Fruit fly (Drosophila melanogaster) whole organism, embryonic: ENCODE measurements around the gene CG44405.

Experiments used
- Atf6 ChIP-seq: fragments of 200-800 bp; sonication (Bioruptor generic); IDR thresholded peaks from 2 replicates; pipeline ENCODE4 v1.3.6; 2022; ENCODE audit warnings: missing biosample characterization, missing genetic modification characterization
- CG10147 ChIP-seq: fragments of 200-800 bp; sonication (Bioruptor generic); optimal IDR thresholded peaks from 2 replicates; lab custom pipeline; 2019; ENCODE audit warnings: missing biosample characterization, mild to moderate bottlenecking, missing genetic modification characterization, moderate library complexity
- CG11093 ChIP-seq: fragments of 200-800 bp; sonication (Bioruptor generic); IDR thresholded peaks from 3 replicates; pipeline ENCODE4 v1.3.6; 2022; ENCODE audit warnings: missing biosample characterization, missing genetic modification characterization
- CG11456 ChIP-seq: fragments of 200-800 bp; sonication (Bioruptor generic); IDR thresholded peaks from 3 replicates; pipeline ENCODE4 v1.3.6; 2022; ENCODE audit warnings: missing biosample characterization, missing genetic modification characterization
- CG12236 ChIP-seq: fragments of 200-800 bp; sonication (Bioruptor generic); optimal IDR thresholded peaks from 2 replicates; lab custom pipeline; 2016; ENCODE audit warnings: missing biosample characterization, missing genetic modification characterization
- CG13894 ChIP-seq: fragments of 200-800 bp; sonication (Bioruptor generic); optimal IDR thresholded peaks from 3 replicates; lab custom pipeline; 2018; ENCODE audit warnings: missing biosample characterization, mild to moderate bottlenecking, missing genetic modification characterization, moderate library complexity
- CG14441 ChIP-seq: fragments of 200-800 bp; sonication (Bioruptor generic); IDR thresholded peaks from 2 replicates; pipeline ENCODE4 v1.3.6; 2022; ENCODE audit warnings: missing biosample characterization, missing genetic modification characterization
- CG14667 ChIP-seq: fragments of 200-800 bp; sonication (Bioruptor generic); IDR thresholded peaks from 2 replicates; pipeline ENCODE4 v1.3.6; 2022; ENCODE audit warnings: missing biosample characterization, missing genetic modification characterization
- CG1529 ChIP-seq: fragments of 200-800 bp; sonication (Bioruptor generic); optimal IDR thresholded peaks from 3 replicates; lab custom pipeline; 2018; ENCODE audit warnings: missing biosample characterization, missing genetic modification characterization
- CG17359 ChIP-seq: fragments of 200-800 bp; sonication (Bioruptor generic); optimal IDR thresholded peaks from 3 replicates; lab custom pipeline; 2018; ENCODE audit warnings: missing biosample characterization, mild to moderate bottlenecking, missing genetic modification characterization, moderate library complexity
- CG18011 ChIP-seq: fragments of 200-800 bp; sonication (Bioruptor generic); optimal IDR thresholded peaks from 2 replicates; lab custom pipeline; 2017; ENCODE audit warnings: missing biosample characterization, missing genetic modification characterization, mild to moderate bottlenecking, moderate library complexity, missing genotype
- CG18262 ChIP-seq: fragments of 200-800 bp; optimal IDR thresholded peaks from 3 replicates; lab custom pipeline; 2019; ENCODE audit warnings: missing biosample characterization, mild to moderate bottlenecking, missing genetic modification characterization, moderate library complexity
- CG3065 ChIP-seq: fragments of 200-800 bp; sonication (Bioruptor generic); optimal IDR thresholded peaks from 2 replicates; lab custom pipeline; 2016; ENCODE audit warnings: missing biosample characterization, missing genetic modification characterization
- CG3726 ChIP-seq: fragments of 200-800 bp; sonication (Bioruptor generic); IDR thresholded peaks from 3 replicates; pipeline ENCODE4, ENCODE4 v1.3.6; 2022; ENCODE audit warnings: missing biosample characterization, missing genetic modification characterization
- CG4424 ChIP-seq: fragments of 200-800 bp; sonication (Bioruptor generic); optimal IDR thresholded peaks from 3 replicates; lab custom pipeline; 2016; ENCODE audit warnings: missing biosample characterization, missing genetic modification characterization
- CG4617 ChIP-seq: fragments of 200-800 bp; sonication (Bioruptor generic); optimal IDR thresholded peaks from 3 replicates; lab custom pipeline; 2016; ENCODE audit warnings: missing biosample characterization, missing genetic modification characterization, borderline replicate concordance
- CG6813 ChIP-seq: fragments of 200-800 bp; sonication (Bioruptor generic); optimal IDR thresholded peaks from 2 replicates; lab custom pipeline; 2017; ENCODE audit warnings: missing biosample characterization, missing genetic modification characterization, mild to moderate bottlenecking, moderate library complexity, missing genetic modification reagents
- CG7372 ChIP-seq: fragments of 200-800 bp; sonication (Bioruptor generic); IDR thresholded peaks from 2 replicates; pipeline ENCODE4 v1.3.6; 2022; ENCODE audit warnings: missing biosample characterization, missing genetic modification characterization
- CG9932 ChIP-seq: fragments of 200-800 bp; sonication (Bioruptor generic); IDR thresholded peaks from 2 replicates; pipeline ENCODE4 v1.3.6; 2022; ENCODE audit warnings: missing biosample characterization, missing genetic modification characterization
- CHES-1-like ChIP-seq: fragments of 200-800 bp; sonication (Bioruptor generic); optimal IDR thresholded peaks from 2 replicates; lab custom pipeline; 2016; ENCODE audit warnings: missing biosample characterization, missing genetic modification characterization
- Camta ChIP-seq: fragments of 200-800 bp; sonication (Bioruptor generic); optimal IDR thresholded peaks from 2 replicates; lab custom pipeline; 2016; ENCODE audit warnings: missing biosample characterization, missing genetic modification characterization
- CrebB ChIP-seq: fragments of 200-800 bp; sonication (Bioruptor generic); optimal IDR thresholded peaks from 3 replicates; lab custom pipeline; 2018; ENCODE audit warnings: missing biosample characterization, mild to moderate bottlenecking, missing genetic modification characterization
- HmgD ChIP-seq: fragments of 200-800 bp; sonication (Bioruptor generic); optimal IDR thresholded peaks from 3 replicates; lab custom pipeline; 2016; ENCODE audit warnings: missing biosample characterization, missing genetic modification characterization
- HmgZ ChIP-seq: fragments of 200-800 bp; sonication (Bioruptor generic); optimal IDR thresholded peaks from 2 replicates; lab custom pipeline; 2018; ENCODE audit warnings: missing biosample characterization, mild to moderate bottlenecking, missing genetic modification characterization
- Hmr ChIP-seq: fragments of 200-800 bp; sonication (Bioruptor generic); optimal IDR thresholded peaks from 3 replicates; lab custom pipeline; 2017; ENCODE audit warnings: mild to moderate bottlenecking, missing biosample characterization, missing genetic modification reagents, missing genetic modification characterization
- Lim3 ChIP-seq: fragments of 200-800 bp; sonication (Bioruptor generic); IDR thresholded peaks from 2 replicates; pipeline ENCODE4 v1.3.6; 2022; ENCODE audit warnings: missing biosample characterization, missing genetic modification characterization
- MESR4 ChIP-seq: fragments of 200-800 bp; sonication (Bioruptor generic); optimal IDR thresholded peaks from 2 replicates; lab custom pipeline; 2018; ENCODE audit warnings: missing biosample characterization, mild to moderate bottlenecking, missing genetic modification characterization, moderate library complexity
- MTF-1 ChIP-seq: fragments of 200-800 bp; sonication (Bioruptor generic); optimal IDR thresholded peaks from 2 replicates; lab custom pipeline; 2018; ENCODE audit warnings: missing biosample characterization, mild to moderate bottlenecking, missing genetic modification characterization, borderline replicate concordance
- Nf-YA ChIP-seq: fragments of 200-800 bp; sonication (Bioruptor generic); IDR thresholded peaks from 2 replicates; pipeline ENCODE4 v1.3.6; 2022; ENCODE audit warnings: missing biosample characterization, missing genetic modification characterization
- Nf-YB ChIP-seq: fragments of 200-800 bp; sonication (Bioruptor generic); optimal IDR thresholded peaks from 3 replicates; lab custom pipeline; 2019; ENCODE audit warnings: missing biosample characterization, mild to moderate bottlenecking, missing genetic modification characterization, moderate library complexity
- PHDP ChIP-seq: fragments of 200-800 bp; sonication (Bioruptor generic); optimal IDR thresholded peaks from 3 replicates; lab custom pipeline; 2018; ENCODE audit warnings: missing biosample characterization, mild to moderate bottlenecking, missing genetic modification characterization, moderate library complexity
- TFAM ChIP-seq: fragments of 200-800 bp; sonication (Bioruptor generic); optimal IDR thresholded peaks from 2 replicates; lab custom pipeline; 2017; ENCODE audit warnings: missing biosample characterization, missing genetic modification characterization, inconsistent platforms
- Tbp ChIP-seq: fragments of >200 bp; optimal IDR thresholded peaks from 2 replicates; lab custom pipeline; 2018; ENCODE audit warnings: missing biosample characterization, missing genetic modification characterization
- ase ChIP-seq: fragments of 200-800 bp; sonication (Bioruptor generic); IDR thresholded peaks from 3 replicates; pipeline ENCODE4 v1.3.6; 2022; ENCODE audit warnings: missing biosample characterization, missing genetic modification characterization
- ems ChIP-seq: fragments of 200-800 bp; sonication (Bioruptor generic); optimal IDR thresholded peaks from 3 replicates; lab custom pipeline; 2016; ENCODE audit warnings: missing biosample characterization, missing genetic modification characterization
- en ChIP-seq: fragments of 200-800 bp; sonication (Bioruptor generic); optimal IDR thresholded peaks from 2 replicates; lab custom pipeline; 2016; ENCODE audit warnings: missing biosample characterization, missing genetic modification characterization
- eve ChIP-seq, 2 experiments: fragments of >200 bp; optimal IDR thresholded peaks; 2 replicates each; lab custom pipeline; 2017; ENCODE audit warnings: missing biosample characterization in 2 of 2, missing genetic modification characterization in 2 of 2
- her ChIP-seq: fragments of 200-800 bp; sonication (Bioruptor generic); optimal IDR thresholded peaks from 2 replicates; lab custom pipeline; 2016; ENCODE audit warnings: missing biosample characterization, missing genetic modification characterization
- insv ChIP-seq, 2 experiments: fragments of 200-800 bp; sonication (Bioruptor generic); optimal IDR thresholded peaks; 3 replicates each; lab custom pipeline; 2016 to 2018; ENCODE audit warnings: missing biosample characterization in 2 of 2, missing genetic modification characterization in 2 of 2
- jigr1 ChIP-seq: fragments of 200-800 bp; sonication (Bioruptor generic); IDR thresholded peaks from 3 replicates; pipeline ENCODE4 v1.3.6; 2022; ENCODE audit warnings: missing biosample characterization, missing genetic modification characterization
- nom ChIP-seq: fragments of 200-800 bp; sonication (Bioruptor generic); optimal IDR thresholded peaks from 2 replicates; lab custom pipeline; 2017; ENCODE audit warnings: missing biosample characterization, missing genetic modification characterization, mild to moderate bottlenecking, moderate library complexity, missing genetic modification reagents
- otp ChIP-seq: fragments of 200-800 bp; sonication (Bioruptor generic); IDR thresholded peaks from 3 replicates; pipeline ENCODE4, ENCODE4 v1.3.6; 2022; ENCODE audit warnings: missing biosample characterization, missing genetic modification characterization
- phol ChIP-seq: fragments of 200-800 bp; sonication (Bioruptor generic); optimal IDR thresholded peaks from 3 replicates; lab custom pipeline; 2018; ENCODE audit warnings: missing biosample characterization, mild to moderate bottlenecking, missing genetic modification characterization, moderate library complexity
- sens-2 ChIP-seq: fragments of 200-800 bp; sonication (Bioruptor generic); IDR thresholded peaks from 2 replicates; pipeline ENCODE4 v1.3.6; 2022; ENCODE audit warnings: missing biosample characterization, missing genetic modification characterization
- shn ChIP-seq: fragments of 200-800 bp; sonication (Bioruptor generic); optimal IDR thresholded peaks from 3 replicates; lab custom pipeline; 2016; ENCODE audit warnings: missing biosample characterization, missing genetic modification characterization
- trh ChIP-seq: fragments of 200-800 bp; sonication (Bioruptor generic); optimal IDR thresholded peaks from 2 replicates; lab custom pipeline; 2016; ENCODE audit warnings: missing biosample characterization, missing genetic modification characterization
- unc-4 ChIP-seq: fragments of 200-800 bp; sonication (Bioruptor generic); IDR thresholded peaks from 2 replicates; pipeline ENCODE4 v1.3.6; 2022; ENCODE audit warnings: missing biosample characterization, missing genetic modification characterization; ENCODE audit not compliant: partially characterized antibody
- wdn ChIP-seq: fragments of 200-800 bp; sonication (Bioruptor generic); IDR thresholded peaks from 2 replicates; pipeline ENCODE4 v1.3.6; 2022; ENCODE audit warnings: missing biosample characterization, missing genetic modification characterization
- zfh2 ChIP-seq: fragments of 200-800 bp; sonication (Bioruptor generic); optimal IDR thresholded peaks from 2 replicates; lab custom pipeline; 2016; ENCODE audit warnings: missing biosample characterization, missing genetic modification characterization

CG44405 gene

DNA sequence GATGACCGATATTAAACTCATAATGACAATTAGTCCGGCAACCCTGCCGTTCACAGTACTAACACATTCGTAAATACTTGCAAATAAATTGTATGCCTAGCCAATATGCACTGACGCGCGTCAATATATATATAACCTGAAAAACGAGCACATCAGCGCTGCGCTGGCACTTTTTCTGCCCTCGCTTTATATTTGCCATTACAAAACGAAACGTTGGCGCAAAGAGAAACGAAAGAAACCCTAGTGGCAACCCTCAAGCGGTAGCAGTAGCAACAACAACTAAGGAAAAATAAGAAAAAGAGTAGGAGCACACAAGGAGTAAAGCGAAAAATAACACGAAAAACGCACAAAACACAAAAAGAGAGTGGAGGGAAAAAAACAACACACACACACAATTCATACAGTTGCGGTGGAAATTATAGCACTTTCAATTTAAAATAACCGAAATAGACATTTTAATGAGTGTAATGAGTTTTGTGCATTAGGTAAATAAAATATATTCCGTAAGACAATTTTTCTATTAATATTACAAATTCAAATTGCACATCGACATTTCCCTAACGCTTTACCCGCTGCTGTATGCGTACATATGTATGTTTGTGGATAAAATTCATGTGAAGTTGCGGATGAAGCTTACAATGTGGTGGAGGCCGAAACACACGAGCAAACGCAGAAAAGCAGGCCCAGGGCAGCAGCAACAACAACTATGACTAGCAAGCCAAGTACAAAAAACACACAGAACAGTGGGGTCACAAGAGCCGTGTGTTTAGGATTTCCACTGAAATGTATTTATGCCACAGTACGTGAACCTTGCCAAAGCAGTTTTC is 8.8 kb upstream of the CG44405 start (continued):
- TF ChIP-seq Hmr (GFP tag; lab: Kevin White, UChicago) = peak; percentile 99
- peak; percentile 98 for TF ChIP-seq otp (GFP tag; lab: Robert Waterston, UW)
- TF ChIP-seq CG1529 (GFP tag; lab: Kevin White, UChicago) = peak; percentile 99
- TF ChIP-seq CG18262 = peak; percentile 99
- peak; percentile 98 for TF ChIP-seq wdn (GFP tag; lab: Robert Waterston, UW)
- TF ChIP-seq HmgD (GFP tag; lab: Kevin White, UChicago) = peak; percentile 91
- TF ChIP-seq Nf-YB (GFP tag; lab: Kevin White, UChicago) = peak; percentile 91
- TF ChIP-seq CG13894 (tag; lab: Kevin White, UChicago) = peak; percentile 99
- peak; percentile 96 for TF ChIP-seq CG3065 (GFP tag; lab: Kevin White, UChicago)
- TF ChIP-seq shn (GFP tag; lab: Kevin White, UChicago) = peak; percentile 88
- TF ChIP-seq ems (GFP tag; lab: Kevin White, UChicago) = peak; percentile 99
- TF ChIP-seq Atf6 (GFP tag; lab: Robert Waterston, UW) = peak; percentile 99
- no peak for TF ChIP-seq Tbp (GFP tag; lab: Kevin White, UChicago)
- peak; percentile 98 for TF ChIP-seq CG11456 (GFP tag; lab: Robert Waterston, UW)
- peak; percentile 85 for TF ChIP-seq MESR4 (GFP tag; lab: Kevin White, UChicago)
- peak; percentile 96 for TF ChIP-seq Lim3 (GFP tag; lab: Robert Waterston, UW)
- TF ChIP-seq insv (GFP tag; optimal IDR thresholded peaks at IDR 0.05; lab: Kevin White, UChicago) = peak; percentile 56 to 83
- TF ChIP-seq unc-4 (GFP tag; lab: Robert Waterston, UW) = 0 out of 2 replicates have a peak, but pooled peaks have one; percentile 10
- TF ChIP-seq zfh2 (GFP tag; lab: Kevin White, UChicago) = peak; percentile 96
- peak; percentile 99 for TF ChIP-seq nom (GFP tag; lab: Kevin White, UChicago)
- peak; percentile 99 for TF ChIP-seq CG4424
- TF ChIP-seq CG14667 (GFP tag; lab: Robert Waterston, UW) = peak; percentile 97
- TF ChIP-seq CG3726 = peak; percentile 98
- peak; percentile 97 for TF ChIP-seq trh (GFP tag; lab: Kevin White, UChicago)
- TF ChIP-seq CG10147 (GFP tag; lab: Kevin White, UChicago) = peak; percentile 99
- TF ChIP-seq CrebB (tag; lab: Kevin White, UChicago) = peak; percentile 99
- peak; percentile 98 for TF ChIP-seq CHES-1-like
- TF ChIP-seq eve (GFP tag; optimal IDR thresholded peaks at IDR 0.05; lab: Kevin White, UChicago) = peak; percentile 76 to 100
- TF ChIP-seq CG12236 (GFP tag; lab: Kevin White, UChicago) = peak; percentile 94
- TF ChIP-seq CG6813 (GFP tag; lab: Kevin White, UChicago) = peak; percentile 99
- TF ChIP-seq MTF-1 (GFP tag; lab: Kevin White, UChicago) = peak; percentile 98
- TF ChIP-seq HmgZ = peak; percentile 99
- TF ChIP-seq CG7372 (GFP tag; lab: Robert Waterston, UW) = peak; percentile 99
- peak; percentile 96 for TF ChIP-seq jigr1
- peak; percentile 99 for TF ChIP-seq CG14441 (GFP tag; lab: Robert Waterston, UW)
- TF ChIP-seq Nf-YA = peak; percentile 98
- TF ChIP-seq ase = peak; percentile 98
- TF ChIP-seq en (GFP tag; lab: Kevin White, UChicago) = peak; percentile 95
- TF ChIP-seq CG4617 (GFP tag; lab: Kevin White, UChicago) = peak; percentile 98
- TF ChIP-seq PHDP (tag; lab: Kevin White, UChicago) = peak; percentile 99
- peak; percentile 97 for TF ChIP-seq CG11093 (GFP tag; lab: Robert Waterston, UW)
- TF ChIP-seq TFAM = peak; percentile 94
- TF ChIP-seq phol (tag; lab: Kevin White, UChicago) = peak; percentile 98
- peak; percentile 95 for TF ChIP-seq her (GFP tag; lab: Kevin White, UChicago)
- TF ChIP-seq sens-2 (GFP tag; lab: Robert Waterston, UW) = peak; percentile 99
- TF ChIP-seq Camta (GFP tag; lab: Kevin White, UChicago) = peak; percentile 98
- peak; percentile 99 for TF ChIP-seq CG9932 (GFP tag; lab: Robert Waterston, UW)
- peak; percentile 93 for TF ChIP-seq CG18011 (GFP tag; lab: Kevin White, UChicago)
- TF ChIP-seq CG17359 (tag; lab: Kevin White, UChicago) = peak; percentile 99
